Fruit fly (Drosophila melanogaster): ENCODE results near the gene Taf13.

Gene Taf13

dm6 chr2L:20120388-20121232 is 27.0 kb upstream of the Taf13 start (continued):
- TF ChIP-seq GATAe (GFP tag; conservative IDR thresholded peaks at IDR 0.05) (no peak; the same call in 1 of the 2 replicates), so (GFP tag; IDR thresholded peaks at IDR 0.05) (no peak; the same call in 2 of the 3 replicates), BtbVII (GFP tag; optimal IDR thresholded peaks at IDR 0.05) (peak; percentile 36), cad (GFP tag; optimal IDR thresholded peaks at IDR 0.05) (no peak), CG10321 (GFP tag; IDR thresholded peaks at IDR 0.05) (peak; percentile 29; the same call in 1 of the 2 replicates), CG18011 (GFP tag; optimal IDR thresholded peaks at IDR 0.05) (no peak), CG14667 (GFP tag; IDR thresholded peaks at IDR 0.05) (peak; percentile 95), stc (GFP tag; IDR thresholded peaks at IDR 0.05) (no peak; the same call in 1 of the 2 replicates), fd3F (GFP tag; optimal IDR thresholded peaks at IDR 0.05) (peak; percentile 71), Spps (tag; optimal IDR thresholded peaks at IDR 0.05) (no peak), bbx (GFP tag; IDR thresholded peaks at IDR 0.05; ENCODE audit: partially characterized antibody) (peak; percentile 59), Chrac-16 (GFP tag; optimal IDR thresholded peaks at IDR 0.05) (peak; percentile 97), MBD-R2 (GFP tag; IDR thresholded peaks at IDR 0.05) (peak; percentile 44), zen2 (GFP tag; IDR thresholded peaks at IDR 0.05; ENCODE audit: partially characterized antibody) (peak; percentile 56; the same call in 2 of the 3 replicates), CG32532 (GFP tag; IDR thresholded peaks at IDR 0.05) (peak; percentile 98), Lhr (GFP tag; optimal IDR thresholded peaks at IDR 0.05) (peak; percentile 97), CG11456 (GFP tag; IDR thresholded peaks at IDR 0.05) (peak; percentile 100), NK7.1 (GFP tag; optimal IDR thresholded peaks at IDR 0.05) (peak; percentile 90), Mes4 (GFP tag; optimal IDR thresholded peaks at IDR 0.05) (peak; percentile 88), knrl (GFP tag; IDR thresholded peaks at IDR 0.05; ENCODE audit: partially characterized antibody) (peak; percentile 75), CG2199 (GFP tag; IDR thresholded peaks at IDR 0.05) (peak; percentile 94), CG7786 (GFP tag; optimal IDR thresholded peaks at IDR 0.05) (peak; percentile 82), CG9932 (GFP tag; IDR thresholded peaks at IDR 0.05) (peak; percentile 97), Doc3 (GFP tag; IDR thresholded peaks at IDR 0.05; ENCODE audit: partially characterized antibody) (peak; percentile 78), ci (GFP tag; IDR thresholded peaks at IDR 0.05) (peak; percentile 97), CG11247 (GFP tag; IDR thresholded peaks at IDR 0.05) (peak; percentile 98), p53 (GFP tag; optimal IDR thresholded peaks at IDR 0.05) (peak; percentile 92), CG42726 (GFP tag; IDR thresholded peaks at IDR 0.05; ENCODE audit: partially characterized antibody) (peak; percentile 90), CG11085 (GFP tag; IDR thresholded peaks at IDR 0.05) (peak; percentile 96), CG14014 (GFP tag; IDR thresholded peaks at IDR 0.05) (peak; percentile 83), fu2 (GFP tag; optimal IDR thresholded peaks at IDR 0.05) (peak; percentile 84), tll (GFP tag; optimal IDR thresholded peaks at IDR 0.05) (peak in 1 of 2 experiments; percentile 62), crp (GFP tag; optimal IDR thresholded peaks at IDR 0.05) (peak in 1 of 2 experiments; percentile 23), cas (GFP tag; IDR thresholded peaks at IDR 0.05) (peak; percentile 30; the same call in 1 of the 2 replicates), dmrt99B (tag; optimal IDR thresholded peaks at IDR 0.05) (peak; percentile 68), CG2129 (GFP tag; IDR thresholded peaks at IDR 0.05; ENCODE audit: partially characterized antibody) (peak; percentile 84), CG4707 (GFP tag; optimal IDR thresholded peaks at IDR 0.05) (peak; percentile 41), D19A (tag; optimal IDR thresholded peaks at IDR 0.05) (peak; percentile 53), CG4617 (GFP tag; optimal IDR thresholded peaks at IDR 0.05; ENCODE audit: borderline replicate concordance) (peak; percentile 86), CG30431 (GFP tag; optimal IDR thresholded peaks at IDR 0.05) (peak; percentile 91), Ssrp (tag; optimal IDR thresholded peaks at IDR 0.05) (peak; percentile 61), CG10147 (GFP tag; optimal IDR thresholded peaks at IDR 0.05) (peak; percentile 74), btn (GFP tag; optimal IDR thresholded peaks at IDR 0.05) (peak; percentile 70), ro (GFP tag; IDR thresholded peaks at IDR 0.05) (peak; percentile 86), CG7556 (GFP tag; optimal IDR thresholded peaks at IDR 0.05) (peak; percentile 70), E2f1 (GFP tag; IDR thresholded peaks at IDR 0.05) (peak; percentile 89), gt (GFP tag; IDR thresholded peaks at IDR 0.05) (peak; percentile 79; the same call in 1 of the 2 replicates), CG1647 (GFP tag; optimal IDR thresholded peaks at IDR 0.05) (peak; percentile 86)
